Fruit fly (Drosophila melanogaster) whole organism, embryonic: ENCODE results near the gene bmm.
A peak's percentile ranks its signal among the peaks of the same experiment; 100 is the strongest.

Source experiments
- Aef1 ChIP-seq: fragments of 200-800 bp; sonication (Bioruptor generic); IDR thresholded peaks from 3 replicates; pipeline ENCODE4 v1.3.6; 2022; ENCODE audit warnings: missing biosample characterization, missing genetic modification characterization
- Bgb ChIP-seq: fragments of 200-800 bp; sonication (Bioruptor generic); IDR thresholded peaks from 2 replicates; pipeline ENCODE4 v1.3.6; 2022; ENCODE audit warnings: missing biosample characterization, missing genetic modification characterization; ENCODE audit not compliant: partially characterized antibody
- CG11456 ChIP-seq: fragments of 200-800 bp; sonication (Bioruptor generic); IDR thresholded peaks from 3 replicates; pipeline ENCODE4 v1.3.6; 2022; ENCODE audit warnings: missing biosample characterization, missing genetic modification characterization
- CG12391 ChIP-seq: fragments of 200-800 bp; sonication (Bioruptor generic); optimal IDR thresholded peaks from 3 replicates; lab custom pipeline; 2018; ENCODE audit warnings: missing biosample characterization, mild to moderate bottlenecking, missing genetic modification characterization, moderate library complexity
- CG13287 ChIP-seq: fragments of 200-800 bp; sonication (Bioruptor generic); IDR thresholded peaks from 2 replicates; pipeline ENCODE4 v1.3.6; 2022; ENCODE audit warnings: missing biosample characterization, missing genetic modification characterization; ENCODE audit not compliant: partially characterized antibody
- CG14014 ChIP-seq: fragments of 200-800 bp; sonication (Bioruptor generic); IDR thresholded peaks from 2 replicates; pipeline ENCODE4 v1.3.6; 2022; ENCODE audit warnings: missing biosample characterization, missing genetic modification characterization
- CG3163 ChIP-seq: fragments of 200-800 bp; sonication (Bioruptor generic); optimal IDR thresholded peaks from 3 replicates; lab custom pipeline; 2016; ENCODE audit warnings: missing biosample characterization, missing genetic modification characterization
- CG3281 ChIP-seq: fragments of 200-800 bp; sonication (Bioruptor generic); optimal IDR thresholded peaks from 3 replicates; lab custom pipeline; 2017; ENCODE audit warnings: missing biosample characterization, mild to moderate bottlenecking, missing genetic modification characterization
- CG33213 ChIP-seq: fragments of 200-800 bp; sonication (Bioruptor generic); optimal IDR thresholded peaks from 3 replicates; lab custom pipeline; 2016; ENCODE audit warnings: missing biosample characterization, missing genetic modification characterization
- CG3838 ChIP-seq: fragments of 200-800 bp; sonication (Bioruptor generic); optimal IDR thresholded peaks from 3 replicates; lab custom pipeline; 2016; ENCODE audit warnings: missing biosample characterization, missing genetic modification characterization
- CG7928 ChIP-seq: fragments of 200-800 bp; sonication (Bioruptor generic); optimal IDR thresholded peaks from 2 replicates; lab custom pipeline; 2017; ENCODE audit warnings: missing biosample characterization, mild to moderate bottlenecking, missing genetic modification characterization
- CG8944 ChIP-seq: fragments of 200-800 bp; sonication (Bioruptor generic); optimal IDR thresholded peaks from 3 replicates; lab custom pipeline; 2016; ENCODE audit warnings: missing biosample characterization, missing genetic modification characterization
- CG9817 ChIP-seq: fragments of 200-800 bp; sonication (Bioruptor generic); optimal IDR thresholded peaks from 2 replicates; lab custom pipeline; 2018; ENCODE audit warnings: missing biosample characterization, mild to moderate bottlenecking, missing genetic modification characterization, moderate library complexity
- CG9932 ChIP-seq: fragments of 200-800 bp; sonication (Bioruptor generic); IDR thresholded peaks from 2 replicates; pipeline ENCODE4 v1.3.6; 2022; ENCODE audit warnings: missing biosample characterization, missing genetic modification characterization
- CHES-1-like ChIP-seq: fragments of 200-800 bp; sonication (Bioruptor generic); optimal IDR thresholded peaks from 2 replicates; lab custom pipeline; 2016; ENCODE audit warnings: missing biosample characterization, missing genetic modification characterization
- Dbx ChIP-seq: fragments of 200-800 bp; sonication (Bioruptor generic); IDR thresholded peaks from 3 replicates; pipeline ENCODE4 v1.3.6; 2022; ENCODE audit warnings: missing biosample characterization, missing genetic modification characterization
- Dip3 ChIP-seq: fragments of 200-800 bp; sonication (Bioruptor generic); optimal IDR thresholded peaks from 3 replicates; lab custom pipeline; 2016; ENCODE audit warnings: missing biosample characterization, missing genetic modification characterization
- Ets65A ChIP-seq: fragments of 200-800 bp; sonication (Bioruptor generic); peaks from one replicate; lab custom pipeline; 2016; ENCODE audit warnings: missing biosample characterization, missing genetic modification characterization
- HmgZ ChIP-seq: fragments of 200-800 bp; sonication (Bioruptor generic); optimal IDR thresholded peaks from 2 replicates; lab custom pipeline; 2018; ENCODE audit warnings: missing biosample characterization, mild to moderate bottlenecking, missing genetic modification characterization
- Hr78 ChIP-seq, 2 experiments: fragments of 200-800 bp in 1 of 2; fragments of >200 bp in 1 of 2; sonication (Bioruptor generic) in 1 of 2; optimal IDR thresholded peaks; 2 replicates each; lab custom pipeline; 2017 to 2019; ENCODE audit warnings: missing biosample characterization in 2 of 2, missing genetic modification characterization in 2 of 2, mild to moderate bottlenecking in 1 of 2, moderate library complexity in 1 of 2
- Oaz ChIP-seq: fragments of 200-800 bp; sonication (Bioruptor generic); IDR thresholded peaks from 2 replicates; pipeline ENCODE4 v1.3.6; 2022; ENCODE audit warnings: missing biosample characterization, missing genetic modification characterization
- Opbp ChIP-seq: fragments of 200-800 bp; sonication (Bioruptor generic); IDR thresholded peaks from 3 replicates; pipeline ENCODE4 v1.3.6; 2022; ENCODE audit warnings: missing biosample characterization, missing genetic modification characterization; ENCODE audit not compliant: partially characterized antibody
- Pdp1 ChIP-seq, 2 experiments: fragments of 200-800 bp; sonication (Bioruptor generic); optimal IDR thresholded peaks; 3 replicates each; lab custom pipeline; 2016; ENCODE audit warnings: missing biosample characterization in 2 of 2, missing genetic modification characterization in 2 of 2, mild to moderate bottlenecking in 1 of 2, moderate library complexity in 1 of 2
- Poxn ChIP-seq: fragments of 200-800 bp; sonication (Bioruptor generic); IDR thresholded peaks from 2 replicates; pipeline ENCODE4 v1.3.6; 2022; ENCODE audit warnings: missing biosample characterization, missing genetic modification characterization
- Sin3A ChIP-seq: fragments of >200 bp; optimal IDR thresholded peaks from 2 replicates; lab custom pipeline; 2018
- Ssrp ChIP-seq: fragments of 200-800 bp; sonication (Bioruptor generic); optimal IDR thresholded peaks from 2 replicates; lab custom pipeline; 2018; ENCODE audit warnings: missing biosample characterization, mild to moderate bottlenecking, missing genetic modification characterization, moderate library complexity
- Xbp1 ChIP-seq: fragments of 200-800 bp; sonication (Bioruptor generic); optimal IDR thresholded peaks from 3 replicates; lab custom pipeline; 2016; ENCODE audit warnings: missing biosample characterization, mild to moderate bottlenecking, missing genetic modification characterization
- bbx ChIP-seq: fragments of 200-800 bp; sonication (Bioruptor generic); IDR thresholded peaks from 2 replicates; pipeline ENCODE4 v1.3.6; 2022; ENCODE audit warnings: missing biosample characterization, missing genetic modification characterization; ENCODE audit not compliant: partially characterized antibody
- cas ChIP-seq: fragments of 200-800 bp; sonication (Bioruptor generic); IDR thresholded peaks from 2 replicates; pipeline ENCODE4 v1.3.6; 2022; ENCODE audit warnings: missing biosample characterization, missing genetic modification characterization
- caup ChIP-seq: fragments of 200-800 bp; sonication (Bioruptor generic); optimal IDR thresholded peaks from 3 replicates; lab custom pipeline; 2017; ENCODE audit warnings: missing biosample characterization, mild to moderate bottlenecking, missing genetic modification characterization, moderate library complexity; ENCODE audit not compliant: severe bottlenecking
- chif ChIP-seq, 2 experiments: fragments of 200-800 bp; sonication (Bioruptor generic); optimal IDR thresholded peaks; 3 replicates each; lab custom pipeline; 2016; ENCODE audit warnings: missing biosample characterization in 2 of 2, missing genetic modification characterization in 2 of 2
- chm ChIP-seq: fragments of 200-800 bp; sonication (Bioruptor generic); IDR thresholded peaks from 2 replicates; pipeline ENCODE4 v1.3.6; 2022; ENCODE audit warnings: missing biosample characterization, missing genetic modification characterization
- chn ChIP-seq: fragments of 200-800 bp; sonication (Bioruptor generic); optimal IDR thresholded peaks from 2 replicates; lab custom pipeline; 2016; ENCODE audit warnings: missing biosample characterization, missing genetic modification characterization
- crp ChIP-seq, 2 experiments: fragments of 200-800 bp; sonication (Bioruptor generic); optimal IDR thresholded peaks; 2 replicates in 1 of 2; 3 replicates in 1 of 2; lab custom pipeline; 2017; ENCODE audit warnings: missing biosample characterization in 2 of 2, missing genetic modification characterization in 2 of 2, mild to moderate bottlenecking in 1 of 2, moderate library complexity in 1 of 2
- dysf ChIP-seq: fragments of 200-800 bp; sonication (Bioruptor generic); IDR thresholded peaks from 3 replicates; pipeline ENCODE4 v1.3.6; 2022; ENCODE audit warnings: missing biosample characterization, missing genetic modification characterization
- ems ChIP-seq: fragments of 200-800 bp; sonication (Bioruptor generic); optimal IDR thresholded peaks from 3 replicates; lab custom pipeline; 2016; ENCODE audit warnings: missing biosample characterization, missing genetic modification characterization
- gro ChIP-seq: fragments of 200-800 bp; sonication (Bioruptor generic); optimal IDR thresholded peaks from 2 replicates; lab custom pipeline; 2016; ENCODE audit warnings: missing biosample characterization, missing genetic modification characterization
- h ChIP-seq: fragments of >200 bp; optimal IDR thresholded peaks from 2 replicates; lab custom pipeline; 2017
- her ChIP-seq: fragments of 200-800 bp; sonication (Bioruptor generic); optimal IDR thresholded peaks from 2 replicates; lab custom pipeline; 2016; ENCODE audit warnings: missing biosample characterization, missing genetic modification characterization
- ken ChIP-seq: fragments of 200-800 bp; sonication (Bioruptor generic); IDR thresholded peaks from 3 replicates; pipeline ENCODE4 v1.3.6; 2022; ENCODE audit warnings: missing biosample characterization, missing genetic modification characterization
- mam ChIP-seq: fragments of 200-800 bp; sonication (Bioruptor generic); optimal IDR thresholded peaks from 3 replicates; lab custom pipeline; 2016; ENCODE audit warnings: missing biosample characterization, missing genetic modification characterization
- org-1 ChIP-seq: fragments of 200-800 bp; sonication (Bioruptor generic); optimal IDR thresholded peaks from 2 replicates; lab custom pipeline; 2017; ENCODE audit warnings: missing biosample characterization, missing genetic modification characterization
- row ChIP-seq: fragments of 200-800 bp; sonication (Bioruptor generic); IDR thresholded peaks from 3 replicates; pipeline ENCODE4 v1.3.6; 2022; ENCODE audit warnings: missing biosample characterization, missing genetic modification characterization
- slbo ChIP-seq: fragments of 200-800 bp; sonication (Bioruptor generic); IDR thresholded peaks from 2 replicates; pipeline ENCODE4 v1.3.6; 2022; ENCODE audit warnings: missing biosample characterization, missing genetic modification characterization
- slou ChIP-seq: fragments of 200-800 bp; sonication (Bioruptor generic); optimal IDR thresholded peaks from 3 replicates; lab custom pipeline; 2016; ENCODE audit warnings: missing biosample characterization, missing genetic modification characterization
- sob ChIP-seq: fragments of 200-800 bp; sonication (Bioruptor generic); IDR thresholded peaks from 2 replicates; pipeline ENCODE4 v1.3.6; 2022; ENCODE audit warnings: missing biosample characterization, missing genetic modification characterization
- stwl ChIP-seq: fragments of 200-800 bp; sonication (Bioruptor generic); optimal IDR thresholded peaks from 3 replicates; lab custom pipeline; 2018; ENCODE audit warnings: missing biosample characterization, mild to moderate bottlenecking, missing genetic modification characterization, moderate library complexity
- tup ChIP-seq: fragments of 200-800 bp; sonication (Bioruptor generic); optimal IDR thresholded peaks from 2 replicates; lab custom pipeline; 2016; ENCODE audit warnings: missing biosample characterization, mild to moderate bottlenecking, missing genetic modification characterization, moderate library complexity
- vfl ChIP-seq: fragments of 200-800 bp; sonication (Bioruptor generic); optimal IDR thresholded peaks from 2 replicates; lab custom pipeline; 2016; ENCODE audit warnings: missing biosample characterization, missing genetic modification characterization
- vvl ChIP-seq: fragments of 200-800 bp; sonication (Bioruptor generic); IDR thresholded peaks from 2 replicates; pipeline ENCODE4 v1.3.6; 2022; ENCODE audit warnings: missing biosample characterization, missing genetic modification characterization
- z ChIP-seq: fragments of 200-800 bp; sonication (Bioruptor generic); IDR thresholded peaks from 3 replicates; pipeline ENCODE4 v1.3.6; 2022; ENCODE audit warnings: missing biosample characterization, missing genetic modification characterization

Gene bmm

dm6 chr3L:14790127-14790589 lies 3.9 kb upstream of the bmm start (continued):
- TF ChIP-seq CG3281 (GFP tag; lab: Kevin White, UChicago) (peak; percentile 74), chn (GFP tag; lab: Kevin White, UChicago) (peak; percentile 85), Oaz (no peak), CG3838 (no peak), z (GFP tag; lab: Robert Waterston, UW) (no peak), CG7928 (GFP tag; lab: Kevin White, UChicago) (peak; percentile 30), slou (peak; percentile 64), Sin3A (lab: Kevin White, UChicago) (peak; percentile 86), tup (GFP tag; lab: Kevin White, UChicago) (peak; percentile 72), Hr78 (GFP tag; optimal IDR thresholded peaks at IDR 0.05; lab: Kevin White, UChicago) (no peak), CHES-1-like (peak; percentile 82), h (lab: Kevin White, UChicago) (no peak), CG33213 (GFP tag; lab: Kevin White, UChicago) (peak; percentile 70), CG8944 (GFP tag; lab: Kevin White, UChicago) (peak; percentile 88), CG13287 (peak; percentile 82), Aef1 (peak; percentile 61), Ssrp (tag; lab: Kevin White, UChicago) (peak; percentile 37)

- TF ChIP-seq chm (GFP tag; lab: Robert Waterston, UW) (0 out of 2 replicates have a peak, but pooled peaks have one; percentile 14), slbo (GFP tag; lab: Robert Waterston, UW) (peak; percentile 75), CG9817 (tag; lab: Kevin White, UChicago) (peak; percentile 20), CG9932 (GFP tag; lab: Robert Waterston, UW) (peak; percentile 69), vfl (GFP tag; lab: Kevin White, UChicago) (peak; percentile 54), HmgZ (tag; lab: Kevin White, UChicago) (peak; percentile 39), Ets65A (GFP tag; lab: Kevin White, UChicago) (peak; percentile 96), Pdp1 (GFP tag; optimal IDR thresholded peaks at IDR 0.05; lab: Kevin White, UChicago) (peak in 1 of 2 experiments; percentile 11), row (GFP tag; lab: Robert Waterston, UW) (no peak), Bgb (GFP tag; lab: Robert Waterston, UW) (peak; percentile 35), cas (GFP tag; lab: Robert Waterston, UW) (no peak), ems (GFP tag; lab: Kevin White, UChicago) (peak; percentile 27), Dbx (GFP tag; lab: Robert Waterston, UW) (0 out of 3 replicates have a peak, but pooled peaks have one; percentile 20), CG14014 (GFP tag; lab: Robert Waterston, UW) (peak; percentile 34; the same call in 1 of the 2 replicates), Dip3 (GFP tag; lab: Kevin White, UChicago) (peak; percentile 17), dysf (peak; percentile 31; the same call in 1 of the 3 replicates), her (GFP tag; lab: Kevin White, UChicago) (no peak), CG11456 (GFP tag; lab: Robert Waterston, UW) (peak; percentile 30; the same call in 1 of the 3 replicates), org-1 (no peak), sob (GFP tag; lab: Robert Waterston, UW) (peak; percentile 61), chif (GFP tag; optimal IDR thresholded peaks at IDR 0.05; lab: Kevin White, UChicago) (peak in 1 of 2 experiments; percentile 19), CG33213 (GFP tag; lab: Kevin White, UChicago) (peak; percentile 8), Opbp (peak; percentile 58; the same call in 2 of the 3 replicates), gro (GFP tag; lab: Kevin White, UChicago) (peak; percentile 31), CG3163 (GFP tag; lab: Kevin White, UChicago) (no peak), Xbp1 (peak; percentile 33), bbx (peak; percentile 68), ken (GFP tag; lab: Robert Waterston, UW) (0 out of 3 replicates have a peak, but pooled peaks have one; percentile 16), Poxn (GFP tag; lab: Robert Waterston, UW) (no peak), caup (peak; percentile 14), stwl (tag; lab: Kevin White, UChicago) (peak; percentile 6), mam (peak; percentile 29), crp (GFP tag; optimal IDR thresholded peaks at IDR 0.05; lab: Kevin White, UChicago) (no peak), vvl (peak; percentile 21; the same call in 1 of the 2 replicates), CG12391 (tag; lab: Kevin White, UChicago) (no peak)
These were observed 3.5 kb upstream of the bmm start, which contains the start of gene Helz for dm6 chr3L:14789676-14790075. TSS of gene Helz (plus strand) at chr3L:14789935.
